Fruit fly (Drosophila melanogaster) whole organism, wandering third instar larva: Measurements from ENCODE around the gene Gtpx.

Experiments used
- CG9705 ChIP-seq: fragments of 200-800 bp; sonication (Bioruptor generic); optimal IDR thresholded peaks from 2 replicates; lab custom pipeline; 2018; ENCODE audit warnings: missing biosample characterization, mild to moderate bottlenecking, missing genetic modification characterization
- Dfd ChIP-seq: fragments of >200 bp; optimal IDR thresholded peaks from 2 replicates; lab custom pipeline; 2017; ENCODE audit warnings: missing biosample characterization, missing genetic modification characterization
- GATAd ChIP-seq: sonication (Bioruptor generic); optimal IDR thresholded peaks from 2 replicates; lab custom pipeline; 2016; ENCODE audit warnings: missing biosample characterization, missing genetic modification characterization
- br ChIP-seq: fragments of 200-800 bp; sonication (Bioruptor generic); optimal IDR thresholded peaks from 2 replicates; lab custom pipeline; 2016; ENCODE audit warnings: missing biosample characterization, missing genetic modification characterization
- dsf ChIP-seq: sonication (Bioruptor generic); optimal IDR thresholded peaks from 2 replicates; lab custom pipeline; 2016; ENCODE audit warnings: missing biosample characterization, missing genetic modification characterization, borderline replicate concordance
- fru ChIP-seq: fragments of 200-800 bp; sonication (Bioruptor generic); optimal IDR thresholded peaks from 3 replicates; lab custom pipeline; 2016; ENCODE audit warnings: missing biosample characterization, mild to moderate bottlenecking, missing genetic modification characterization
- h ChIP-seq: fragments of 200-800 bp; sonication (Bioruptor generic); optimal IDR thresholded peaks from 3 replicates; lab custom pipeline; 2016; ENCODE audit warnings: missing biosample characterization, mild to moderate bottlenecking, missing genetic modification characterization
- psq ChIP-seq: fragments of 200-800 bp; sonication (Bioruptor generic); optimal IDR thresholded peaks from 3 replicates; lab custom pipeline; 2017; ENCODE audit warnings: missing biosample characterization, mild to moderate bottlenecking, missing genetic modification characterization, moderate library complexity
- sage ChIP-seq: fragments of 200-800 bp; sonication (Bioruptor generic); optimal IDR thresholded peaks from 2 replicates; lab custom pipeline; 2016; ENCODE audit warnings: missing biosample characterization, mild to moderate bottlenecking, missing genetic modification characterization
- sv ChIP-seq: fragments of 200-800 bp; sonication (Bioruptor generic); optimal IDR thresholded peaks from 3 replicates; lab custom pipeline; 2016; ENCODE audit warnings: missing biosample characterization, missing genetic modification characterization
- usp ChIP-seq: fragments of >200 bp; optimal IDR thresholded peaks from 2 replicates; lab custom pipeline; 2017; ENCODE audit warnings: missing biosample characterization, missing genetic modification characterization
- woc ChIP-seq: sonication (Bioruptor generic); optimal IDR thresholded peaks from 2 replicates; lab custom pipeline; 2016; ENCODE audit warnings: missing biosample characterization, mild to moderate bottlenecking, missing genetic modification characterization

dm6 chr3L:3316441-3316840 lies 9.6 kb upstream of the Gtpx start, which contains the start of gene Drsl5:
- TF ChIP-seq CG9705 (GFP tag; lab: Kevin White, UChicago) (no peak), Dfd (GFP tag; lab: Kevin White, UChicago) (no peak), h (no peak), psq (no peak), sage (GFP tag; lab: Kevin White, UChicago) (no peak), GATAd (GFP tag; lab: Kevin White, UChicago) (no peak), woc (GFP tag; lab: Kevin White, UChicago) (no peak), fru (GFP tag; lab: Kevin White, UChicago) (no peak), sv (GFP tag; lab: Kevin White, UChicago) (no peak), usp (GFP tag; lab: Kevin White, UChicago) (no peak), br (GFP tag; lab: Kevin White, UChicago) (no peak), dsf (GFP tag; lab: Kevin White, UChicago) (no peak)
